Fruit fly (Drosophila melanogaster) whole organism, embryonic: ENCODE measurements around the gene MED14.
A peak's percentile ranks its signal among the peaks of the same experiment; 100 is the strongest.

Experiments used
- Abd-B ChIP-seq: fragments of 200-800 bp; sonication (Bioruptor generic); optimal IDR thresholded peaks from 2 replicates; lab custom pipeline; 2018; ENCODE audit warnings: missing biosample characterization, mild to moderate bottlenecking, missing genetic modification characterization, moderate library complexity
- Ada2b ChIP-seq: fragments of 200-800 bp; sonication (Bioruptor generic); IDR thresholded peaks from 2 replicates; pipeline ENCODE4 v1.3.6; 2022; ENCODE audit warnings: missing biosample characterization, missing genetic modification characterization
- Atf-2 ChIP-seq: fragments of 200-800 bp; sonication (Bioruptor generic); optimal IDR thresholded peaks from 2 replicates; lab custom pipeline; 2016; ENCODE audit warnings: missing biosample characterization, missing genetic modification characterization
- Bgb ChIP-seq: fragments of 200-800 bp; sonication (Bioruptor generic); IDR thresholded peaks from 2 replicates; pipeline ENCODE4 v1.3.6; 2022; ENCODE audit warnings: missing biosample characterization, missing genetic modification characterization; ENCODE audit not compliant: partially characterized antibody
- CG10209 ChIP-seq: fragments of 200-800 bp; sonication (Bioruptor generic); optimal IDR thresholded peaks from 3 replicates; lab custom pipeline; 2017; ENCODE audit warnings: missing biosample characterization, mild to moderate bottlenecking, missing genetic modification characterization, missing genetic modification reagents
- CG15514 ChIP-seq: fragments of 200-800 bp; sonication (Bioruptor generic); optimal IDR thresholded peaks from 3 replicates; lab custom pipeline; 2017; ENCODE audit warnings: missing biosample characterization, missing genetic modification characterization, mild to moderate bottlenecking, moderate library complexity, missing genetic modification reagents
- CG18619 ChIP-seq: fragments of 200-800 bp; sonication (Bioruptor generic); optimal IDR thresholded peaks from 3 replicates; lab custom pipeline; 2017; ENCODE audit warnings: missing biosample characterization, mild to moderate bottlenecking, missing genetic modification characterization
- CG2120 ChIP-seq: fragments of 200-800 bp; sonication (Bioruptor generic); optimal IDR thresholded peaks from 3 replicates; lab custom pipeline; 2016; ENCODE audit warnings: missing biosample characterization, missing genetic modification characterization
- CG3065 ChIP-seq: fragments of 200-800 bp; sonication (Bioruptor generic); optimal IDR thresholded peaks from 2 replicates; lab custom pipeline; 2016; ENCODE audit warnings: missing biosample characterization, missing genetic modification characterization
- CG33213 ChIP-seq: fragments of 200-800 bp; sonication (Bioruptor generic); optimal IDR thresholded peaks from 3 replicates; lab custom pipeline; 2016; ENCODE audit warnings: missing biosample characterization, missing genetic modification characterization
- CG34224 ChIP-seq: fragments of 200-800 bp; sonication (Bioruptor generic); IDR thresholded peaks from 3 replicates; pipeline ENCODE4 v1.3.6; 2022; ENCODE audit warnings: missing biosample characterization, missing genetic modification characterization; ENCODE audit not compliant: partially characterized antibody
- CG34376 ChIP-seq: fragments of 200-800 bp; sonication (Bioruptor generic); optimal IDR thresholded peaks from 2 replicates; lab custom pipeline; 2018; ENCODE audit warnings: missing biosample characterization, mild to moderate bottlenecking, missing genetic modification characterization
- CG42726 ChIP-seq: fragments of 200-800 bp; sonication (Bioruptor generic); IDR thresholded peaks from 2 replicates; pipeline ENCODE4 v1.3.6; 2022; ENCODE audit warnings: missing biosample characterization, missing genetic modification characterization; ENCODE audit not compliant: partially characterized antibody
- CG4730 ChIP-seq: fragments of 200-800 bp; sonication (Bioruptor generic); IDR thresholded peaks from 2 replicates; pipeline ENCODE4 v1.3.6; 2022; ENCODE audit warnings: missing biosample characterization, missing genetic modification characterization
- CG6813 ChIP-seq: fragments of 200-800 bp; sonication (Bioruptor generic); optimal IDR thresholded peaks from 2 replicates; lab custom pipeline; 2017; ENCODE audit warnings: missing biosample characterization, missing genetic modification characterization, mild to moderate bottlenecking, moderate library complexity, missing genetic modification reagents
- CG7745 ChIP-seq: fragments of 200-800 bp; sonication (Bioruptor generic); optimal IDR thresholded peaks from 2 replicates; lab custom pipeline; 2018; ENCODE audit warnings: missing biosample characterization, mild to moderate bottlenecking, missing genetic modification characterization, moderate library complexity
- CG8089 ChIP-seq: fragments of 200-800 bp; sonication (Bioruptor generic); optimal IDR thresholded peaks from 3 replicates; lab custom pipeline; 2016; ENCODE audit warnings: missing biosample characterization, missing genetic modification characterization
- CHES-1-like ChIP-seq: fragments of 200-800 bp; sonication (Bioruptor generic); optimal IDR thresholded peaks from 2 replicates; lab custom pipeline; 2016; ENCODE audit warnings: missing biosample characterization, missing genetic modification characterization
- Dp ChIP-seq: fragments of 200-800 bp; sonication (Bioruptor generic); optimal IDR thresholded peaks from 2 replicates; lab custom pipeline; 2018; ENCODE audit warnings: missing biosample characterization, mild to moderate bottlenecking, missing genetic modification characterization, moderate library complexity
- HHEX ChIP-seq: fragments of 200-800 bp; sonication (Bioruptor generic); optimal IDR thresholded peaks from 3 replicates; lab custom pipeline; 2017; ENCODE audit warnings: missing biosample characterization, mild to moderate bottlenecking, missing genetic modification characterization, missing genetic modification reagents
- HmgZ ChIP-seq: fragments of 200-800 bp; sonication (Bioruptor generic); optimal IDR thresholded peaks from 2 replicates; lab custom pipeline; 2018; ENCODE audit warnings: missing biosample characterization, mild to moderate bottlenecking, missing genetic modification characterization
- Hmx ChIP-seq: fragments of 200-800 bp; sonication (Bioruptor generic); optimal IDR thresholded peaks from 2 replicates; lab custom pipeline; 2016; ENCODE audit warnings: missing biosample characterization, missing genetic modification characterization
- Hr39 ChIP-seq: fragments of >200 bp; optimal IDR thresholded peaks from 2 replicates; lab custom pipeline; 2017
- Lpt ChIP-seq: fragments of >200 bp; optimal IDR thresholded peaks from 2 replicates; lab custom pipeline; 2018; ENCODE audit warnings: missing biosample characterization, missing genetic modification characterization
- Ssrp ChIP-seq: fragments of 200-800 bp; sonication (Bioruptor generic); optimal IDR thresholded peaks from 2 replicates; lab custom pipeline; 2018; ENCODE audit warnings: missing biosample characterization, mild to moderate bottlenecking, missing genetic modification characterization, moderate library complexity
- Tbp ChIP-seq: fragments of >200 bp; optimal IDR thresholded peaks from 2 replicates; lab custom pipeline; 2018; ENCODE audit warnings: missing biosample characterization, missing genetic modification characterization
- Usf ChIP-seq: fragments of 200-800 bp; sonication (Bioruptor generic); optimal IDR thresholded peaks from 2 replicates; lab custom pipeline; 2017; ENCODE audit warnings: missing genotype, missing biosample characterization, missing genetic modification characterization
- ara ChIP-seq: fragments of 200-800 bp; sonication (Bioruptor generic); IDR thresholded peaks from 2 replicates; pipeline ENCODE4 v1.3.6; 2022; ENCODE audit warnings: missing biosample characterization, missing genetic modification characterization
- bbx ChIP-seq: fragments of 200-800 bp; sonication (Bioruptor generic); IDR thresholded peaks from 2 replicates; pipeline ENCODE4 v1.3.6; 2022; ENCODE audit warnings: missing biosample characterization, missing genetic modification characterization; ENCODE audit not compliant: partially characterized antibody
- bsh ChIP-seq, 2 experiments: fragments of 200-800 bp; sonication (Bioruptor generic); optimal IDR thresholded peaks; 2 replicates each; lab custom pipeline; 2017 to 2018; ENCODE audit warnings: mild to moderate bottlenecking in 2 of 2, missing biosample characterization in 2 of 2, missing genetic modification characterization in 2 of 2, moderate library complexity in 1 of 2
- chinmo ChIP-seq: fragments of 200-800 bp; sonication (Bioruptor generic); IDR thresholded peaks from 4 replicates; pipeline ENCODE4 v1.3.6; 2022; ENCODE audit warnings: missing biosample characterization, missing genetic modification characterization; ENCODE audit not compliant: partially characterized antibody
- croc ChIP-seq: fragments of 200-800 bp; sonication (Bioruptor generic); conservative IDR thresholded peaks from 3 replicates; pipeline ENCODE4 v1.3.6; 2022; ENCODE audit warnings: missing biosample characterization, missing genetic modification characterization
- cwo ChIP-seq: fragments of 200-800 bp; sonication (Bioruptor generic); optimal IDR thresholded peaks from 3 replicates; lab custom pipeline; 2017; ENCODE audit warnings: missing biosample characterization, missing genetic modification characterization, mild to moderate bottlenecking, moderate library complexity, missing genetic modification reagents
- esg ChIP-seq: fragments of 200-800 bp; sonication (Bioruptor generic); conservative IDR thresholded peaks from 2 replicates; pipeline ENCODE4 v1.3.6; 2022; ENCODE audit warnings: missing biosample characterization, missing genetic modification characterization
- ewg ChIP-seq: fragments of 200-800 bp; sonication (Bioruptor generic); optimal IDR thresholded peaks from 3 replicates; lab custom pipeline; 2017; ENCODE audit warnings: mild to moderate bottlenecking, missing biosample characterization, missing genetic modification reagents, missing genetic modification characterization
- fd3F ChIP-seq: fragments of 200-800 bp; sonication (Bioruptor generic); optimal IDR thresholded peaks from 2 replicates; lab custom pipeline; 2018; ENCODE audit warnings: missing biosample characterization, mild to moderate bottlenecking, missing genetic modification characterization, moderate library complexity
- gcm2 ChIP-seq: fragments of 200-800 bp; sonication (Bioruptor generic); optimal IDR thresholded peaks from 2 replicates; lab custom pipeline; 2016; ENCODE audit warnings: missing biosample characterization, missing genetic modification characterization
- h ChIP-seq: fragments of >200 bp; optimal IDR thresholded peaks from 2 replicates; lab custom pipeline; 2017
- knrl ChIP-seq: fragments of 200-800 bp; sonication (Bioruptor generic); IDR thresholded peaks from 3 replicates; pipeline ENCODE4 v1.3.6; 2022; ENCODE audit warnings: missing biosample characterization, missing genetic modification characterization; ENCODE audit not compliant: partially characterized antibody
- luna ChIP-seq: fragments of 200-800 bp; sonication (Bioruptor generic); optimal IDR thresholded peaks from 2 replicates; lab custom pipeline; 2016; ENCODE audit warnings: missing biosample characterization, missing genetic modification characterization
- p53 ChIP-seq: fragments of 200-800 bp; sonication (Bioruptor generic); optimal IDR thresholded peaks from 2 replicates; lab custom pipeline; 2016; ENCODE audit warnings: missing biosample characterization, missing genetic modification characterization
- pita ChIP-seq: fragments of 200-800 bp; sonication (Bioruptor generic); optimal IDR thresholded peaks from 2 replicates; lab custom pipeline; 2017; ENCODE audit warnings: missing biosample characterization, mild to moderate bottlenecking, missing genetic modification characterization
- ro ChIP-seq: fragments of 200-800 bp; sonication (Bioruptor generic); IDR thresholded peaks from 2 replicates; pipeline ENCODE4 v1.3.6; 2022; ENCODE audit warnings: missing biosample characterization, missing genetic modification characterization
- sisA ChIP-seq: fragments of 200-800 bp; sonication (Bioruptor generic); IDR thresholded peaks from 2 replicates; pipeline ENCODE4 v1.3.6; 2022; ENCODE audit warnings: missing biosample characterization, missing genetic modification characterization
- sqz ChIP-seq: fragments of 200-800 bp; sonication (Bioruptor generic); optimal IDR thresholded peaks from 3 replicates; lab custom pipeline; 2018; ENCODE audit warnings: missing biosample characterization, mild to moderate bottlenecking, missing genetic modification characterization
- tgo ChIP-seq: fragments of 200-800 bp; sonication (Bioruptor generic); IDR thresholded peaks from 3 replicates; pipeline ENCODE4 v1.3.6; 2022; ENCODE audit warnings: missing biosample characterization, missing genetic modification characterization
- tll ChIP-seq, 2 experiments: fragments of 200-800 bp in 1 of 2; fragments of >200 bp in 1 of 2; sonication (Bioruptor generic) in 1 of 2; optimal IDR thresholded peaks; 2 replicates each; lab custom pipeline; 2017 to 2019; ENCODE audit warnings: missing biosample characterization in 2 of 2, missing genetic modification characterization in 2 of 2, mild to moderate bottlenecking in 1 of 2, moderate library complexity in 1 of 2
- vfl ChIP-seq: fragments of 200-800 bp; sonication (Bioruptor generic); optimal IDR thresholded peaks from 2 replicates; lab custom pipeline; 2016; ENCODE audit warnings: missing biosample characterization, missing genetic modification characterization
- vvl ChIP-seq: fragments of 200-800 bp; sonication (Bioruptor generic); IDR thresholded peaks from 2 replicates; pipeline ENCODE4 v1.3.6; 2022; ENCODE audit warnings: missing biosample characterization, missing genetic modification characterization

MED14 gene

dm6 chr3L:634319-635015 lies 41.4 kb downstream of the MED14 start (continued):
- TF ChIP-seq HmgZ = peak; percentile 77
- TF ChIP-seq CG4730 (GFP tag; lab: Robert Waterston, UW) = peak; percentile 86
- TF ChIP-seq tgo (GFP tag; lab: Robert Waterston, UW) = peak; percentile 85
- TF ChIP-seq vvl (GFP tag; lab: Robert Waterston, UW) = peak; percentile 93
- TF ChIP-seq CG10209 = peak; percentile 93
- TF ChIP-seq CG6813 (GFP tag; lab: Kevin White, UChicago) = peak; percentile 89
- peak; percentile 88 for TF ChIP-seq esg (GFP tag; lab: Robert Waterston, UW)
- TF ChIP-seq ara (GFP tag; lab: Robert Waterston, UW) = peak; percentile 95
- no peak for TF ChIP-seq h (lab: Kevin White, UChicago)
- TF ChIP-seq pita (GFP tag; lab: Kevin White, UChicago) = no peak
- TF ChIP-seq sqz (GFP tag; lab: Kevin White, UChicago) = peak; percentile 92
- TF ChIP-seq cwo (GFP tag; lab: Kevin White, UChicago) = peak; percentile 39
- TF ChIP-seq gcm2 (GFP tag; lab: Kevin White, UChicago) = peak; percentile 76
- TF ChIP-seq CG15514 (GFP tag; lab: Kevin White, UChicago) = peak; percentile 38
- no peak for TF ChIP-seq Dp
- peak; percentile 89 for TF ChIP-seq ewg (GFP tag; lab: Kevin White, UChicago)
- peak; percentile 93 for TF ChIP-seq sisA (GFP tag; lab: Robert Waterston, UW)
- TF ChIP-seq croc = peak; percentile 92
- TF ChIP-seq Lpt (GFP tag; lab: Kevin White, UChicago) = no peak
- no peak for TF ChIP-seq CG34376 (GFP tag; lab: Kevin White, UChicago)
- TF ChIP-seq Ada2b = peak; percentile 91
- TF ChIP-seq chinmo = 0 out of 4 replicates have a peak, but pooled peaks have one; percentile 6
- peak; percentile 59 for TF ChIP-seq Hmx (GFP tag; lab: Kevin White, UChicago)
- peak in 1 of 2 experiments; percentile 12 for TF ChIP-seq tll (GFP tag; optimal IDR thresholded peaks at IDR 0.05; lab: Kevin White, UChicago)
- peak; percentile 66 for TF ChIP-seq fd3F (GFP tag; lab: Kevin White, UChicago)
- TF ChIP-seq luna (GFP tag; lab: Kevin White, UChicago) = no peak
- TF ChIP-seq CG7745 (tag; lab: Kevin White, UChicago) = peak; percentile 71
- peak; percentile 76 for TF ChIP-seq Usf (GFP tag; lab: Kevin White, UChicago)
- TF ChIP-seq bsh (GFP tag; optimal IDR thresholded peaks at IDR 0.05; lab: Kevin White, UChicago) = peak; percentile 70 to 98
- TF ChIP-seq p53 (GFP tag; lab: Kevin White, UChicago) = peak; percentile 79
- TF ChIP-seq vfl (GFP tag; lab: Kevin White, UChicago) = peak; percentile 28
- peak; percentile 95 for TF ChIP-seq Ssrp (tag; lab: Kevin White, UChicago)
- TF ChIP-seq CHES-1-like (GFP tag; lab: Kevin White, UChicago) = peak; percentile 91
- no peak for TF ChIP-seq Tbp (GFP tag; lab: Kevin White, UChicago)
- peak; percentile 92 for TF ChIP-seq CG8089 (GFP tag; lab: Kevin White, UChicago)
- peak; percentile 60 for TF ChIP-seq CG2120 (GFP tag; lab: Kevin White, UChicago)
- no peak for TF ChIP-seq Hr39
- no peak for TF ChIP-seq bbx (GFP tag; lab: Robert Waterston, UW)
- peak; percentile 88 for TF ChIP-seq Abd-B (GFP tag; lab: Kevin White, UChicago)
- TF ChIP-seq CG34224 = no peak
- peak; percentile 89 for TF ChIP-seq Atf-2 (GFP tag; lab: Kevin White, UChicago)
- TF ChIP-seq CG42726 = no peak
- TF ChIP-seq CG3065 (GFP tag; lab: Kevin White, UChicago) = peak; percentile 79
- peak; percentile 88 for TF ChIP-seq CG33213 (GFP tag; lab: Kevin White, UChicago)
- no peak for TF ChIP-seq Bgb (GFP tag; lab: Robert Waterston, UW)
- TF ChIP-seq HHEX (GFP tag; lab: Kevin White, UChicago) = peak; percentile 74
- peak; percentile 83 for TF ChIP-seq ro
- TF ChIP-seq knrl (GFP tag; lab: Robert Waterston, UW) = no peak; the same call in 2 of the 3 replicates
- TF ChIP-seq CG18619 (GFP tag; lab: Kevin White, UChicago) = peak; percentile 84
